Worm (Caenorhabditis elegans) whole organism, young adult: ENCODE results near the gene pygl-1.

Experiments
- C17E4.6 ChIP-seq: fragments of 200-800 bp; sonication (Bioruptor generic); IDR thresholded peaks from 2 replicates; pipeline ENCODE4 v1.3.6; 2022; ENCODE audit warnings: missing genetic modification reagents, missing genetic modification characterization, missing compliant biosample characterization
- F10E7.11 ChIP-seq: sonication (generic microtip); optimal IDR thresholded peaks from 2 replicates; lab custom pipeline; 2017; ENCODE audit warnings: mild to moderate bottlenecking, missing genetic modification characterization, moderate library complexity, missing compliant biosample characterization
- F23B12.7 ChIP-seq: sonication (generic microtip); optimal IDR thresholded peaks from 2 replicates; lab custom pipeline; 2017; ENCODE audit warnings: missing genetic modification characterization, mild to moderate bottlenecking, missing compliant biosample characterization, antibody characterized with exemption, moderate library complexity; ENCODE audit not compliant: insufficient read depth
- F37B4.10 ChIP-seq: fragments of 200-800 bp; sonication (Bioruptor generic); IDR thresholded peaks from 2 replicates; pipeline ENCODE4 v1.3.6; 2022; ENCODE audit warnings: missing genetic modification characterization, missing compliant biosample characterization
- F55B11.4 ChIP-seq: sonication (generic microtip); optimal IDR thresholded peaks from 2 replicates; lab custom pipeline; 2016; ENCODE audit warnings: missing compliant biosample characterization, missing genetic modification characterization, borderline replicate concordance; ENCODE audit not compliant: insufficient read depth
- Y56A3A.18 ChIP-seq: fragments of 200-800 bp; sonication (Bioruptor generic); IDR thresholded peaks from 2 replicates; pipeline ENCODE4 v1.3.6; 2022; ENCODE audit warnings: missing genetic modification reagents, missing genetic modification characterization, missing compliant biosample characterization
- ZK185.1 ChIP-seq: sonication (generic microtip); optimal IDR thresholded peaks from 2 replicates; lab custom pipeline; 2016; ENCODE audit warnings: mild to moderate bottlenecking, missing genetic modification characterization, missing compliant biosample characterization; ENCODE audit not compliant: poor library complexity, severe bottlenecking
- atf-7 ChIP-seq: sonication (generic microtip); optimal IDR thresholded peaks from 2 replicates; lab custom pipeline; 2017; ENCODE audit warnings: mild to moderate bottlenecking, missing genetic modification characterization, missing compliant biosample characterization
- bed-1 ChIP-seq: fragments of 200-800 bp; sonication (Bioruptor generic); IDR thresholded peaks from 2 replicates; pipeline ENCODE4 v1.3.6; 2022; ENCODE audit warnings: missing genetic modification reagents, missing genetic modification characterization, missing compliant biosample characterization
- ccch-3 ChIP-seq: fragments of 200-800 bp; sonication (Bioruptor generic); optimal IDR thresholded peaks from 2 replicates; lab custom pipeline; 2018; ENCODE audit warnings: mild to moderate bottlenecking, missing genetic modification characterization, missing compliant biosample characterization
- cebp-1 ChIP-seq, 2 experiments: fragments of 200-800 bp in 1 of 2; sonication (Bioruptor generic) in 1 of 2; sonication (generic microtip) in 1 of 2; IDR thresholded peaks in 1 of 2; optimal IDR thresholded peaks in 1 of 2; 2 replicates each; pipeline versions ENCODE4 v1.3.6 to Lab custom; 2017 to 2022; ENCODE audit warnings: missing compliant biosample characterization in 2 of 2, missing genetic modification characterization in 2 of 2, mild to moderate bottlenecking in 1 of 2, missing genetic modification reagents in 1 of 2, moderate library complexity in 1 of 2
- ceh-100 ChIP-seq: fragments of 200-800 bp; sonication (Bioruptor generic); IDR thresholded peaks from 2 replicates; pipeline ENCODE4 v1.3.6; 2022; ENCODE audit warnings: missing genetic modification reagents, missing genetic modification characterization, missing compliant biosample characterization
- ceh-40 ChIP-seq: fragments of 200-800 bp; sonication (Bioruptor generic); IDR thresholded peaks from 2 replicates; pipeline ENCODE4 v1.3.6; 2022; ENCODE audit warnings: missing genetic modification characterization, missing compliant biosample characterization
- efl-1 ChIP-seq: fragments of 150-350 bp; optimal IDR thresholded peaks from 2 replicates; lab custom pipeline; 2014; ENCODE audit warnings: missing biosample characterization, missing genetic modification reagents, missing genetic modification characterization
- ekl-4 ChIP-seq: fragments of 200-800 bp; sonication (Bioruptor generic); IDR thresholded peaks from 2 replicates; pipeline ENCODE4 v1.3.6; 2022; ENCODE audit warnings: missing genetic modification reagents, missing genetic modification characterization, missing compliant biosample characterization
- ets-4 ChIP-seq: fragments of 200-800 bp; sonication (Bioruptor generic); optimal IDR thresholded peaks from 2 replicates; lab custom pipeline; 2018; ENCODE audit warnings: mild to moderate bottlenecking, missing genetic modification characterization, missing compliant biosample characterization
- him-1 ChIP-seq: sonication (generic microtip); optimal IDR thresholded peaks from 2 replicates; lab custom pipeline; 2016; ENCODE audit warnings: missing genotype, missing genetic modification reagents, missing genetic modification characterization, missing compliant biosample characterization
- hmg-1.2 ChIP-seq: fragments of 200-800 bp; sonication (Bioruptor generic); IDR thresholded peaks from 2 replicates; pipeline ENCODE4 v1.3.6; 2022; ENCODE audit warnings: missing genetic modification reagents, missing genetic modification characterization, missing compliant biosample characterization
- hmg-20 ChIP-seq: fragments of 200-800 bp; sonication (Bioruptor generic); IDR thresholded peaks from 2 replicates; pipeline ENCODE4 v1.3.6; 2022; ENCODE audit warnings: missing genetic modification reagents, missing genetic modification characterization, missing compliant biosample characterization
- let-526 ChIP-seq: fragments of 200-800 bp; sonication (Bioruptor generic); IDR thresholded peaks from 2 replicates; pipeline ENCODE4 v1.3.6; 2022; ENCODE audit warnings: missing genetic modification reagents, missing genetic modification characterization, missing compliant biosample characterization
- let-607 ChIP-seq, 2 experiments: fragments of 200-800 bp in 1 of 2; sonication (Bioruptor generic) in 1 of 2; sonication (generic microtip) in 1 of 2; optimal IDR thresholded peaks; 2 replicates each; lab custom pipeline; 2016 to 2018; ENCODE audit warnings: mild to moderate bottlenecking in 2 of 2, missing compliant biosample characterization in 2 of 2, missing genetic modification characterization in 2 of 2, moderate library complexity in 2 of 2, missing genotype in 1 of 2
- lin-54 ChIP-seq: fragments of 200-800 bp; sonication (Bioruptor generic); optimal IDR thresholded peaks from 2 replicates; lab custom pipeline; 2018; ENCODE audit warnings: mild to moderate bottlenecking, missing genetic modification characterization, missing compliant biosample characterization
- lsl-1 ChIP-seq: fragments of 200-800 bp; sonication (Bioruptor generic); optimal IDR thresholded peaks from 2 replicates; lab custom pipeline; 2018; ENCODE audit warnings: mild to moderate bottlenecking, missing genetic modification characterization, moderate library complexity, missing compliant biosample characterization
- madf-8 ChIP-seq: fragments of 200-800 bp; sonication (Bioruptor generic); conservative IDR thresholded peaks from 2 replicates; pipeline ENCODE4 v1.3.6; 2022; ENCODE audit warnings: missing genetic modification reagents, missing genetic modification characterization, missing compliant biosample characterization
- mel-28 ChIP-seq: sonication (generic microtip); optimal IDR thresholded peaks from 2 replicates; lab custom pipeline; 2016; ENCODE audit warnings: borderline replicate concordance, mild to moderate bottlenecking, missing genetic modification characterization, missing compliant biosample characterization
- nfyb-1 ChIP-seq: fragments of 200-800 bp; sonication (Bioruptor generic); IDR thresholded peaks from 2 replicates; pipeline ENCODE4 v1.3.6; 2022; ENCODE audit warnings: missing genetic modification reagents, missing genetic modification characterization, missing compliant biosample characterization
- nhr-27 ChIP-seq: fragments of 200-800 bp; sonication (Bioruptor generic); optimal IDR thresholded peaks from 2 replicates; lab custom pipeline; 2018; ENCODE audit warnings: mild to moderate bottlenecking, missing genetic modification characterization, moderate library complexity, missing compliant biosample characterization
- nhr-90 ChIP-seq: sonication (generic microtip); optimal IDR thresholded peaks from 2 replicates; lab custom pipeline; 2016; ENCODE audit warnings: missing genotype, mild to moderate bottlenecking, missing genetic modification characterization, missing compliant biosample characterization
- rcor-1 ChIP-seq: fragments of 200-800 bp; sonication (Bioruptor generic); IDR thresholded peaks from 2 replicates; pipeline ENCODE4 v1.3.6; 2022; ENCODE audit warnings: missing genetic modification reagents, missing genetic modification characterization, missing compliant biosample characterization
- rpc-1 ChIP-seq, 2 experiments: fragments of 150-350 bp in 1 of 2; sonication (generic microtip) in 1 of 2; optimal IDR thresholded peaks; 2 replicates each; lab custom pipeline; 2014 to 2018; ENCODE audit warnings: missing biosample characterization in 1 of 2, missing genetic modification characterization in 1 of 2, missing genetic modification reagents in 1 of 2, missing genotype in 1 of 2
- sdz-38 ChIP-seq: sonication (generic microtip); optimal IDR thresholded peaks from 2 replicates; lab custom pipeline; 2016; ENCODE audit warnings: missing genotype, missing genetic modification characterization, missing compliant biosample characterization
- snpc-1.1 ChIP-seq: sonication (generic microtip); optimal IDR thresholded peaks from 2 replicates; lab custom pipeline; 2017; ENCODE audit warnings: missing genetic modification characterization, mild to moderate bottlenecking, missing compliant biosample characterization, antibody characterized with exemption, moderate library complexity, missing genotype, missing genetic modification reagents; ENCODE audit not compliant: insufficient read depth
- snpc-4 ChIP-seq, 5 experiments: fragments of 150-350 bp in 1 of 5; sonication (generic microtip) in 4 of 5; optimal IDR thresholded peaks; 2 replicates each; lab custom pipeline; 2014 to 2018; ENCODE audit warnings: missing genetic modification characterization in 5 of 5, missing biosample characterization in 3 of 5, antibody characterized with exemption in 2 of 5, mild to moderate bottlenecking in 2 of 5, missing compliant biosample characterization in 2 of 5, missing genotype in 2 of 5, moderate library complexity in 2 of 5, missing genetic modification reagents in 1 of 5
- somi-1 ChIP-seq: fragments of 200-800 bp; sonication (Bioruptor generic); optimal IDR thresholded peaks from 2 replicates; lab custom pipeline; 2018; ENCODE audit warnings: mild to moderate bottlenecking, missing genetic modification characterization, missing compliant biosample characterization
- tbx-9 ChIP-seq: sonication (generic microtip); optimal IDR thresholded peaks from 2 replicates; lab custom pipeline; 2016; ENCODE audit warnings: borderline replicate concordance, missing genetic modification characterization, inconsistent platforms, missing compliant biosample characterization
- tlf-1 ChIP-seq: fragments of 200-800 bp; sonication (Bioruptor generic); optimal IDR thresholded peaks from 2 replicates; lab custom pipeline; 2018; ENCODE audit warnings: mild to moderate bottlenecking, missing genetic modification characterization, missing compliant biosample characterization
- unc-62 ChIP-seq: fragments of 150-350 bp; optimal IDR thresholded peaks from 2 replicates; lab custom pipeline; 2014; ENCODE audit warnings: missing biosample characterization, missing genetic modification reagents, missing genetic modification characterization
- zfh-2 ChIP-seq: fragments of 200-800 bp; sonication (Bioruptor generic); conservative IDR thresholded peaks from 2 replicates; pipeline ENCODE4 v1.3.6; 2022; ENCODE audit warnings: missing genetic modification reagents, missing genetic modification characterization, missing compliant biosample characterization
- ztf-26 ChIP-seq: sonication (generic microtip); optimal IDR thresholded peaks from 2 replicates; lab custom pipeline; 2017; ENCODE audit warnings: missing genetic modification characterization, missing compliant biosample characterization
- ztf-3 ChIP-seq: fragments of 200-800 bp; sonication (Bioruptor generic); optimal IDR thresholded peaks from 2 replicates; lab custom pipeline; 2018; ENCODE audit warnings: mild to moderate bottlenecking, missing genetic modification characterization, missing compliant biosample characterization
- ztf-6 ChIP-seq: fragments of 200-800 bp; sonication (Bioruptor generic); IDR thresholded peaks from 2 replicates; pipeline ENCODE4 v1.3.6; 2022; ENCODE audit warnings: missing genetic modification reagents, missing genetic modification characterization, missing compliant biosample characterization

Gene pygl-1

DNA sequence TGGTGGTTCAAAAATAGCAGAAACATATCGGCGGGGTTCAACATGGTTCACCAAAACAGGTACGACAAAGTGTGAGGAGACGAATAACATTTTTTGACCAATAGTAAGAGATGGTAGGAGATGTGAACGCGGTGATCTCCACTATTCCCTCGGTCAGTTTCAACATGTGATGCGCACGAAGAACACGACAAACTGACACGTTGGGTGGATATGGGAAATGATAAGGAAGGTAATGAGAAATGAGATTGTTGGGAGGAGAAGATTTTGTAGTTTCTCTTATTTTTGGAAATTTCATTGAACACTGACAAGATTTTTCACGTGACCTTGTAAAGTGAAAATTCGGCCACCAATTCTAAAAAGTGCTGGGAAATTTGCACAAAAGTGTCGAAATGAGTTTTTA, 31.9 kb downstream of the pygl-1 start:
- no peak for TF ChIP-seq F37B4.10
- no peak for TF ChIP-seq tbx-9 (tag; lab: Kevin White, UChicago)
- TF ChIP-seq him-1 (tag; lab: Kevin White, UChicago): no peak
- no peak for TF ChIP-seq atf-7 (tag; lab: Kevin White, UChicago)
- no peak for TF ChIP-seq ztf-6
- no peak for TF ChIP-seq hmg-1.2 (GFP tag; lab: Robert Waterston, UW)

DNA sequence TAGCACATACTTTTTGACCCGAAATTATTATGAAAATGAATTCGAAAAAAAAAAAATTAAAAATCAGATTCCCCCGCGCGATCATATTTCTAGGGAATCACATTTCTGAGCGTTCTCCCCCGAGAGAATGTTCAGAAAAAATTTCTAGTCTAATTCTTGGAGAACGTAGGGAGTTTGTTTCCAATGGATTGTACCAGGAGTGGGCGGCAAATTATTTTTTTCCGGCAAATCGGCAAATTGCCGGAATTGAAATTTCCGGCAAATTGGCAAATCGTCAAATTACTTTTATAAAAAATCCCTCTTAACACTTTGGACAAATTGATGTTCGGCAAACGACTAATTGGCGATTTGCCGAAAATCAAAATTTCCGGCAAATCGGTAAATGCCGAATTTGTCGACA, 32.8 kb downstream of the pygl-1 start, which contains the start of gene T22F3.10:
Gene T22F3.10, minus strand, starts transcription at position 101 of the 400 bp plus-strand sequence.
- TF ChIP-seq F55B11.4 (no peak), mel-28 (tag; lab: Kevin White, UChicago) (no peak), tlf-1 (GFP tag; lab: Kevin White, UChicago) (no peak), ztf-3 (GFP tag; lab: Kevin White, UChicago) (no peak), unc-62 (GFP tag; lab: Kevin White, UChicago) (no peak), F10E7.11 (tag; lab: Kevin White, UChicago) (no peak), let-526 (no peak), zfh-2 (GFP tag; lab: Robert Waterston, UW) (no peak), cebp-1 (GFP tag; IDR thresholded peaks at IDR 0.05; lab: Robert Waterston, UW) (no peak), cebp-1 (tag; optimal IDR thresholded peaks at IDR 0.05; lab: Kevin White, UChicago) (no peak), rcor-1 (no peak), ceh-40 (GFP tag; lab: Robert Waterston, UW) (no peak), ceh-100 (GFP tag; lab: Robert Waterston, UW) (no peak), nhr-27 (no peak), ets-4 (GFP tag; lab: Kevin White, UChicago) (no peak), Y56A3A.18 (no peak), ztf-26 (tag; lab: Kevin White, UChicago) (no peak), madf-8 (GFP tag; lab: Robert Waterston, UW) (no peak), ccch-3 (GFP tag; lab: Kevin White, UChicago) (no peak)

DNA sequence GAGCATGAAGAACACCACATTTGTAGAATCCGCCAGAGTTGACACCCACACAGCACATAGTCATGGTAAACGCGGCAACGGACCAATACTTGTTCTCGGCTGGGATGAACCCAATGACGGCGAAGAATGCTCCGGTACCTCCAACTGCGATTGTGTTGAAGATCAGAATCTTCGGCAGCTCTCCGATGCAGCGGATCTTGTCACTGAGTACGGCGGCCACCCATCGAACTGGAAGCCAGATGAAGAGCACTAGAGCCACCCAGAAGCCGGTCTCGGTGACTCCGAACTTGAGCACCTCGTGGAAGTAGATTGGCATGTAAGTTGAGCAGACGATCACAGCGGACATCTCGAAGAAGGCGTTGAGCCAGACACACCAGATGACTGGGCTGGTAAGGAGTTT, 34.2 kb downstream of the pygl-1 start:
- TF ChIP-seq zfh-2 (GFP tag; lab: Robert Waterston, UW) (peak; percentile 58; the same call in 1 of the 2 replicates), F23B12.7 (tag; lab: Kevin White, UChicago) (no peak)

DNA sequence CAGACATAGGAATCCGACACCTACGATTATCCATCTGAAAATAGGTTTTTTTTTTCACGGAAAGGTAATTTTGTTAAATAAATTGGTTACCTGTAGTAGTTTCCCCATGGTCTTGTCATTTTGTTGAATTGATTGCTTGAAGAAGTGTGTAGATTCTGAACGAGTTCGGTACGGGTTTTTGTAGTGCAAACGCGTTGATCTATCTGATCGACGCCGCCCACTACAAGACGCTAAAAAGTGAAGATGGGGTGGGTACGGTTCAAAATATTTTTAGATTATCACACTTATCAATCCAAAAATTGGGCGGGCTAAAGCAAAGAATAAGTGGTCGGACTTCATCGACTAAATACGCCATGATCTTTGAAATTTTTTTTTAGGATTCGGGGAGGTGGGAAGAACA, 35.6 kb downstream of the pygl-1 start, which contains the start of gene T22F3.11:
Gene T22F3.11, minus strand, starts transcription at position 157 of the 400 bp plus-strand sequence.
- TF ChIP-seq somi-1 (no peak), F23B12.7 (tag; lab: Kevin White, UChicago) (no peak), sdz-38 (tag; lab: Kevin White, UChicago) (no peak), snpc-4 (GFP tag; optimal IDR thresholded peaks at IDR 0.05; lab: Kevin White, UChicago) (no peak), snpc-4 (tag; optimal IDR thresholded peaks at IDR 0.05; lab: Kevin White, UChicago) (no peak), nfyb-1 (GFP tag; lab: Robert Waterston, UW) (no peak)

DNA sequence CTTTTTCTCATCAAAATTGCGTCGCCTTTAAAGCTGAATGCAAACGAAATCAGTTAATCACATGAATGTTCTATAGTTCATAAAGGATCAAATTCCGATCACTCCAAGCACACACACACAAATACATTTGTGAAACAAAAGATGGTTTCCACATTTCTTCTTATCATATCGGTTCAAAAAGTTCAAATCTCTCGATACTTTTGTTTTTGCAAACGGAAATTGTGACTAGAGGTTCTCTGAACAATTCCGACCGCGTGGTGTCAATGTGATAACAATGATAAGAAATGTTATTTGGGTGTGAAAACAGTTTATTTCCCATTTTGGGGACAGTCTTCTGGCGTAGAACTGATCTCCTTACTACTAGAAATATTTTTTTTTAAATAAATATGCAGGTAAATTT, 38.0 kb downstream of the pygl-1 start:
- TF ChIP-seq C17E4.6 (GFP tag; lab: Robert Waterston, UW): no peak
- no peak for TF ChIP-seq hmg-20
- no peak for TF ChIP-seq lsl-1
- TF ChIP-seq ZK185.1 (tag; lab: Kevin White, UChicago): no peak
- no peak for TF ChIP-seq nhr-90
- TF ChIP-seq snpc-1.1 (tag; lab: Kevin White, UChicago): no peak
- no peak for TF ChIP-seq bed-1 (GFP tag; lab: Robert Waterston, UW)
- TF ChIP-seq let-607 (tag; optimal IDR thresholded peaks at IDR 0.05; lab: Kevin White, UChicago): no peak
- TF ChIP-seq lin-54 (GFP tag; lab: Kevin White, UChicago): no peak
- TF ChIP-seq rpc-1 (optimal IDR thresholded peaks at IDR 0.05; lab: Kevin White, UChicago): no peak
- TF ChIP-seq rpc-1 (tag; optimal IDR thresholded peaks at IDR 0.05; lab: Kevin White, UChicago): no peak
- TF ChIP-seq ekl-4: no peak
- TF ChIP-seq efl-1 (GFP tag; lab: Kevin White, UChicago): no peak
